Fruit fly (Drosophila melanogaster) S2 (cell line): ENCODE results near the gene Mst84Dd.

Experiments used
- CG8478 ChIP-seq: fragments of >200 bp; optimal IDR thresholded peaks from 2 replicates; lab custom pipeline; 2018
- CTCF ChIP-seq, 2 experiments: fragments of >200 bp; optimal IDR thresholded peaks; 2 replicates each; lab custom pipeline; 2018

DNA sequence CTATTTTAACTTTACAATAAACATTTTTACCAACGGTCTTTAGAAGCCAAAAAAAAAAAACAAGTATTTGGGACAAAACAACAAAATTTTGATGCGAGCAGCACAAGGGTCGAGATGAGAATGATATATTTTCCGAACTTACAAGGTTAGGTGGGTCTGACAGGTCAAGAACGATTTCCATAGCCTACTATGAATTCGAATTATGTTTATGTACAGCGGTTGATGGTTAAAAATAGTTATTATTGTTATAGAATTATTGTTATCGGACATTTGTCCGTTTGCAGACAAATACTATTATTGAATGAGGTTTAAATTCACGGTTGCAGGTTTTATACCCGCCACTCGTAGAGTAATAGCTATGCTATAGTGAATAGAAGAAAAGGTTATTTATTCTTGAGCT, 1.0 kb upstream of the Mst84Dd start, which contains the start of gene Mst84Dc:
- TF ChIP-seq CTCF (optimal IDR thresholded peaks at IDR 0.05; lab: Kevin White, UChicago) (no peak), CG8478 (no peak)
